Fruit fly (Drosophila melanogaster) whole organism, embryonic: ENCODE results near the gene MBD-like.
A peak's percentile ranks its signal among the peaks of the same experiment; 100 is the strongest.

ENCODE experiments used
- Ada2b ChIP-seq: fragments of 200-800 bp; sonication (Bioruptor generic); IDR thresholded peaks from 2 replicates; pipeline ENCODE4 v1.3.6; 2022; ENCODE audit warnings: missing biosample characterization, missing genetic modification characterization
- BEAF-32 ChIP-seq: fragments of 200-800 bp; sonication (Bioruptor generic); optimal IDR thresholded peaks from 3 replicates; lab custom pipeline; 2017; ENCODE audit warnings: missing biosample characterization, missing genetic modification characterization, mild to moderate bottlenecking, moderate library complexity, missing genetic modification reagents
- Bgb ChIP-seq: fragments of 200-800 bp; sonication (Bioruptor generic); IDR thresholded peaks from 2 replicates; pipeline ENCODE4 v1.3.6; 2022; ENCODE audit warnings: missing biosample characterization, missing genetic modification characterization; ENCODE audit not compliant: partially characterized antibody
- CG10274 ChIP-seq: fragments of 200-800 bp; sonication (Bioruptor generic); optimal IDR thresholded peaks from 3 replicates; lab custom pipeline; 2017; ENCODE audit warnings: missing biosample characterization, mild to moderate bottlenecking, missing genetic modification characterization
- CG15514 ChIP-seq: fragments of 200-800 bp; sonication (Bioruptor generic); optimal IDR thresholded peaks from 3 replicates; lab custom pipeline; 2017; ENCODE audit warnings: missing biosample characterization, missing genetic modification characterization, mild to moderate bottlenecking, moderate library complexity, missing genetic modification reagents
- CG2202 ChIP-seq: fragments of 200-800 bp; sonication (Bioruptor generic); optimal IDR thresholded peaks from 2 replicates; lab custom pipeline; 2018; ENCODE audit warnings: missing biosample characterization, mild to moderate bottlenecking, missing genetic modification characterization
- CG30020 ChIP-seq: fragments of 200-800 bp; optimal IDR thresholded peaks from 2 replicates; lab custom pipeline; 2019; ENCODE audit warnings: missing biosample characterization, mild to moderate bottlenecking, missing genetic modification characterization, moderate library complexity
- CG33213 ChIP-seq: fragments of 200-800 bp; sonication (Bioruptor generic); optimal IDR thresholded peaks from 3 replicates; lab custom pipeline; 2016; ENCODE audit warnings: missing biosample characterization, missing genetic modification characterization
- CG7372 ChIP-seq: fragments of 200-800 bp; sonication (Bioruptor generic); IDR thresholded peaks from 2 replicates; pipeline ENCODE4 v1.3.6; 2022; ENCODE audit warnings: missing biosample characterization, missing genetic modification characterization
- CG8924 ChIP-seq: fragments of 200-800 bp; optimal IDR thresholded peaks from 3 replicates; lab custom pipeline; 2019; ENCODE audit warnings: missing biosample characterization, mild to moderate bottlenecking, missing genetic modification characterization, moderate library complexity
- CG9437 ChIP-seq: fragments of 200-800 bp; sonication (Bioruptor generic); optimal IDR thresholded peaks from 2 replicates; lab custom pipeline; 2018; ENCODE audit warnings: missing biosample characterization, mild to moderate bottlenecking, missing genetic modification characterization
- Dbx ChIP-seq: fragments of 200-800 bp; sonication (Bioruptor generic); IDR thresholded peaks from 3 replicates; pipeline ENCODE4 v1.3.6; 2022; ENCODE audit warnings: missing biosample characterization, missing genetic modification characterization
- Drgx ChIP-seq: fragments of 200-800 bp; sonication (Bioruptor generic); IDR thresholded peaks from 2 replicates; pipeline ENCODE4 v1.3.6; 2022; ENCODE audit warnings: missing biosample characterization, missing genetic modification characterization
- Ets65A ChIP-seq: fragments of 200-800 bp; sonication (Bioruptor generic); peaks from one replicate; lab custom pipeline; 2016; ENCODE audit warnings: missing biosample characterization, missing genetic modification characterization
- Ets97D ChIP-seq: fragments of 200-800 bp; sonication (Bioruptor generic); optimal IDR thresholded peaks from 3 replicates; lab custom pipeline; 2016; ENCODE audit warnings: missing biosample characterization, missing genetic modification characterization
- HHEX ChIP-seq: fragments of 200-800 bp; sonication (Bioruptor generic); optimal IDR thresholded peaks from 3 replicates; lab custom pipeline; 2017; ENCODE audit warnings: missing biosample characterization, mild to moderate bottlenecking, missing genetic modification characterization, missing genetic modification reagents
- Hand ChIP-seq: fragments of 200-800 bp; sonication (Bioruptor generic); optimal IDR thresholded peaks from 2 replicates; lab custom pipeline; 2017; ENCODE audit warnings: mild to moderate bottlenecking, missing biosample characterization, missing genetic modification reagents, missing genetic modification characterization
- Hr78 ChIP-seq, 2 experiments: fragments of 200-800 bp in 1 of 2; fragments of >200 bp in 1 of 2; sonication (Bioruptor generic) in 1 of 2; optimal IDR thresholded peaks; 2 replicates each; lab custom pipeline; 2017 to 2019; ENCODE audit warnings: missing biosample characterization in 2 of 2, missing genetic modification characterization in 2 of 2, mild to moderate bottlenecking in 1 of 2, moderate library complexity in 1 of 2
- Med ChIP-seq: fragments of 200-800 bp; sonication (Bioruptor generic); peaks from one replicate; lab custom pipeline; 2016; ENCODE audit warnings: missing biosample characterization, missing genetic modification characterization, mild to moderate bottlenecking, inconsistent platforms, moderate library complexity
- Myb ChIP-seq: fragments of 200-800 bp; sonication (Bioruptor generic); optimal IDR thresholded peaks from 2 replicates; lab custom pipeline; 2016; ENCODE audit warnings: missing biosample characterization, missing genetic modification characterization
- Nf-YB ChIP-seq: fragments of 200-800 bp; sonication (Bioruptor generic); optimal IDR thresholded peaks from 3 replicates; lab custom pipeline; 2019; ENCODE audit warnings: missing biosample characterization, mild to moderate bottlenecking, missing genetic modification characterization, moderate library complexity
- Ssrp ChIP-seq: fragments of 200-800 bp; sonication (Bioruptor generic); optimal IDR thresholded peaks from 2 replicates; lab custom pipeline; 2018; ENCODE audit warnings: missing biosample characterization, mild to moderate bottlenecking, missing genetic modification characterization, moderate library complexity
- TFAM ChIP-seq: fragments of 200-800 bp; sonication (Bioruptor generic); optimal IDR thresholded peaks from 2 replicates; lab custom pipeline; 2017; ENCODE audit warnings: missing biosample characterization, missing genetic modification characterization, inconsistent platforms
- Trl ChIP-seq, 3 experiments: fragments of >200 bp in 2 of 3; fragments of 200-800 bp in 1 of 3; sonication (Bioruptor generic) in 1 of 3; optimal IDR thresholded peaks; 2 replicates in 1 of 3; 3 replicates in 2 of 3; lab custom pipeline; 2016 to 2017; ENCODE audit warnings: missing biosample characterization in 1 of 3, missing genetic modification characterization in 1 of 3
- ara ChIP-seq: fragments of 200-800 bp; sonication (Bioruptor generic); IDR thresholded peaks from 2 replicates; pipeline ENCODE4 v1.3.6; 2022; ENCODE audit warnings: missing biosample characterization, missing genetic modification characterization
- ato ChIP-seq: fragments of 200-800 bp; sonication (Bioruptor generic); IDR thresholded peaks from 2 replicates; pipeline ENCODE4 v1.3.6; 2022; ENCODE audit warnings: missing biosample characterization, missing genetic modification characterization; ENCODE audit not compliant: partially characterized antibody
- bcd ChIP-seq: fragments of 200-800 bp; sonication (Bioruptor generic); optimal IDR thresholded peaks from 2 replicates; lab custom pipeline; 2017; ENCODE audit warnings: missing biosample characterization, mild to moderate bottlenecking, missing genetic modification characterization
- danr ChIP-seq: fragments of 200-800 bp; sonication (Bioruptor generic); IDR thresholded peaks from 2 replicates; pipeline ENCODE4 v1.3.6; 2022; ENCODE audit warnings: missing biosample characterization, missing genetic modification characterization
- ems ChIP-seq: fragments of 200-800 bp; sonication (Bioruptor generic); optimal IDR thresholded peaks from 3 replicates; lab custom pipeline; 2016; ENCODE audit warnings: missing biosample characterization, missing genetic modification characterization
- en ChIP-seq: fragments of 200-800 bp; sonication (Bioruptor generic); optimal IDR thresholded peaks from 2 replicates; lab custom pipeline; 2016; ENCODE audit warnings: missing biosample characterization, missing genetic modification characterization
- eve ChIP-seq, 2 experiments: fragments of >200 bp; optimal IDR thresholded peaks; 2 replicates each; lab custom pipeline; 2017; ENCODE audit warnings: missing biosample characterization in 2 of 2, missing genetic modification characterization in 2 of 2
- ftz-f1 ChIP-seq: fragments of 200-800 bp; sonication (Bioruptor generic); optimal IDR thresholded peaks from 2 replicates; lab custom pipeline; 2016; ENCODE audit warnings: missing biosample characterization, missing genetic modification characterization
- fu2 ChIP-seq: fragments of 200-800 bp; sonication (Bioruptor generic); optimal IDR thresholded peaks from 2 replicates; lab custom pipeline; 2016; ENCODE audit warnings: missing biosample characterization, missing genetic modification characterization
- hkb ChIP-seq, 2 experiments: fragments of 200-800 bp in 1 of 2; fragments of >200 bp in 1 of 2; sonication (Bioruptor generic) in 1 of 2; IDR thresholded peaks in 1 of 2; optimal IDR thresholded peaks in 1 of 2; 2 replicates each; pipeline versions ENCODE4 v1.3.6 to Lab custom; 2017 to 2022; ENCODE audit warnings: missing biosample characterization in 1 of 2, missing genetic modification characterization in 1 of 2
- knrl ChIP-seq: fragments of 200-800 bp; sonication (Bioruptor generic); IDR thresholded peaks from 3 replicates; pipeline ENCODE4 v1.3.6; 2022; ENCODE audit warnings: missing biosample characterization, missing genetic modification characterization; ENCODE audit not compliant: partially characterized antibody
- maf-S ChIP-seq: fragments of 200-800 bp; sonication (Bioruptor generic); optimal IDR thresholded peaks from 2 replicates; lab custom pipeline; 2016; ENCODE audit warnings: missing biosample characterization, missing genetic modification characterization
- odd ChIP-seq: fragments of 200-800 bp; sonication (Bioruptor generic); optimal IDR thresholded peaks from 2 replicates; lab custom pipeline; 2017; ENCODE audit warnings: missing biosample characterization, mild to moderate bottlenecking, missing genetic modification characterization
- pzg ChIP-seq: fragments of 200-800 bp; sonication (Bioruptor generic); optimal IDR thresholded peaks from 3 replicates; lab custom pipeline; 2018; ENCODE audit warnings: missing biosample characterization, mild to moderate bottlenecking, missing genetic modification characterization, moderate library complexity
- sens ChIP-seq: fragments of 200-800 bp; sonication (Bioruptor generic); peaks from one replicate; lab custom pipeline; 2016; ENCODE audit warnings: missing biosample characterization, missing genetic modification characterization
- sr ChIP-seq: fragments of 200-800 bp; sonication (Bioruptor generic); IDR thresholded peaks from 3 replicates; pipeline ENCODE4 v1.3.6; 2022; ENCODE audit warnings: missing biosample characterization, missing genetic modification characterization
- ssp ChIP-seq: fragments of 200-800 bp; sonication (Bioruptor generic); IDR thresholded peaks from 2 replicates; pipeline ENCODE4 v1.3.6; 2022; ENCODE audit warnings: missing biosample characterization, missing genetic modification characterization
- stwl ChIP-seq: fragments of 200-800 bp; sonication (Bioruptor generic); optimal IDR thresholded peaks from 3 replicates; lab custom pipeline; 2018; ENCODE audit warnings: missing biosample characterization, mild to moderate bottlenecking, missing genetic modification characterization, moderate library complexity
- tin ChIP-seq: fragments of 200-800 bp; sonication (Bioruptor generic); optimal IDR thresholded peaks from 3 replicates; lab custom pipeline; 2016; ENCODE audit warnings: missing biosample characterization, missing genetic modification characterization
- ttk ChIP-seq: fragments of 200-800 bp; sonication (Bioruptor generic); IDR thresholded peaks from 2 replicates; pipeline ENCODE4 v2.1.2; 2022; ENCODE audit warnings: missing biosample characterization, missing genetic modification characterization
- vfl ChIP-seq: fragments of 200-800 bp; sonication (Bioruptor generic); optimal IDR thresholded peaks from 2 replicates; lab custom pipeline; 2016; ENCODE audit warnings: missing biosample characterization, missing genetic modification characterization
- wor ChIP-seq: fragments of 200-800 bp; sonication (Bioruptor generic); IDR thresholded peaks from 2 replicates; pipeline ENCODE4 v1.3.6; 2022; ENCODE audit warnings: missing biosample characterization, missing genetic modification characterization
- yki ChIP-seq: fragments of >200 bp; optimal IDR thresholded peaks from 3 replicates; lab custom pipeline; 2018

The MBD-like gene

dm6 chr3R:9534595-9535217 lies 24.9 kb upstream of the MBD-like start (continued):
- TF ChIP-seq Dbx (GFP tag; lab: Robert Waterston, UW) (no peak; the same call in 2 of the 3 replicates), CG7372 (GFP tag; lab: Robert Waterston, UW) (no peak), tin (GFP tag; lab: Kevin White, UChicago) (no peak), wor (GFP tag; lab: Robert Waterston, UW) (no peak), maf-S (GFP tag; lab: Kevin White, UChicago) (no peak), ttk (no peak), Drgx (GFP tag; lab: Robert Waterston, UW) (0 out of 2 replicates have a peak, but pooled peaks have one; percentile 9), bcd (GFP tag; lab: Kevin White, UChicago) (no peak), ara (GFP tag; lab: Robert Waterston, UW) (no peak), Ssrp (no peak), danr (no peak), odd (no peak), Trl (optimal IDR thresholded peaks at IDR 0.05; lab: Kevin White, UChicago) (peak; percentile 78 to 91), Trl (GFP tag; optimal IDR thresholded peaks at IDR 0.05; lab: Kevin White, UChicago) (no peak), CG10274 (GFP tag; lab: Kevin White, UChicago) (no peak), ato (no peak), en (no peak), ems (GFP tag; lab: Kevin White, UChicago) (no peak), hkb (optimal IDR thresholded peaks at IDR 0.05; lab: Kevin White, UChicago) (no peak), hkb (GFP tag; IDR thresholded peaks at IDR 0.05; lab: Robert Waterston, UW) (0 out of 2 replicates have a peak, but pooled peaks have one; percentile 10), knrl (GFP tag; lab: Robert Waterston, UW) (no peak), ftz-f1 (GFP tag; lab: Kevin White, UChicago) (peak; percentile 52), fu2 (GFP tag; lab: Kevin White, UChicago) (no peak), yki (lab: Kevin White, UChicago) (peak; percentile 57), sr (GFP tag; lab: Robert Waterston, UW) (peak; percentile 81), Hr78 (GFP tag; optimal IDR thresholded peaks at IDR 0.05; lab: Kevin White, UChicago) (peak in 1 of 2 experiments; percentile 61)

dm6 chr3R:9543495-9544180 lies 15.9 kb upstream of the MBD-like start:
- peak; percentile 67 for TF ChIP-seq Ets97D
- TF ChIP-seq Myb (GFP tag; lab: Kevin White, UChicago) = peak; percentile 65
- no peak for TF ChIP-seq CG8924 (tag; lab: Kevin White, UChicago)
- peak; percentile 11 for TF ChIP-seq HHEX
- TF ChIP-seq CG33213 (GFP tag; lab: Kevin White, UChicago) = peak; percentile 40
- peak; percentile 79 for TF ChIP-seq sens (GFP tag; lab: Kevin White, UChicago)
- peak; percentile 61 for TF ChIP-seq Med
- peak; percentile 80 for TF ChIP-seq ssp (GFP tag; lab: Robert Waterston, UW)
- TF ChIP-seq CG15514 (GFP tag; lab: Kevin White, UChicago) = peak; percentile 70
- no peak for TF ChIP-seq Dbx (GFP tag; lab: Robert Waterston, UW)
- no peak for TF ChIP-seq BEAF-32 (GFP tag; lab: Kevin White, UChicago)
- no peak for TF ChIP-seq Bgb (GFP tag; lab: Robert Waterston, UW)
- peak; percentile 54 for TF ChIP-seq stwl (tag; lab: Kevin White, UChicago)
- no peak for TF ChIP-seq TFAM (GFP tag; lab: Kevin White, UChicago)
- TF ChIP-seq pzg (GFP tag; lab: Kevin White, UChicago) = peak; percentile 13
- TF ChIP-seq CG30020 (tag; lab: Kevin White, UChicago) = peak; percentile 78
- peak; percentile 59 to 81 for TF ChIP-seq Trl (optimal IDR thresholded peaks at IDR 0.05; lab: Kevin White, UChicago)
- TF ChIP-seq Trl (GFP tag; optimal IDR thresholded peaks at IDR 0.05; lab: Kevin White, UChicago) = no peak
- no peak for TF ChIP-seq CG2202 (tag; lab: Kevin White, UChicago)
- no peak for TF ChIP-seq Hand
- peak in 1 of 2 experiments; percentile 72 for TF ChIP-seq eve (GFP tag; optimal IDR thresholded peaks at IDR 0.05; lab: Kevin White, UChicago)
- peak; percentile 36 for TF ChIP-seq Ets65A (GFP tag; lab: Kevin White, UChicago)
- no peak for TF ChIP-seq vfl
- TF ChIP-seq CG9437 (GFP tag; lab: Kevin White, UChicago) = peak; percentile 99
- no peak for TF ChIP-seq Ada2b (GFP tag; lab: Robert Waterston, UW)
- TF ChIP-seq Nf-YB = no peak
